Worm (Caenorhabditis elegans) whole organism, young adult: ENCODE results near the gene C16A3.6.

Source experiments
- attf-3 ChIP-seq: fragments of 200-800 bp; sonication (Bioruptor generic); conservative IDR thresholded peaks from 2 replicates; pipeline ENCODE4 v1.3.6; 2022; ENCODE audit warnings: missing genetic modification reagents, missing genetic modification characterization, missing compliant biosample characterization
- him-1 ChIP-seq: sonication (generic microtip); optimal IDR thresholded peaks from 2 replicates; lab custom pipeline; 2016; ENCODE audit warnings: missing genotype, missing genetic modification reagents, missing genetic modification characterization, missing compliant biosample characterization
- mes-4 ChIP-seq: sonication (generic microtip); optimal IDR thresholded peaks from 2 replicates; lab custom pipeline; 2016; ENCODE audit warnings: missing genotype, missing genetic modification characterization, missing compliant biosample characterization
- snpc-4 ChIP-seq, 5 experiments: fragments of 150-350 bp in 1 of 5; sonication (generic microtip) in 4 of 5; optimal IDR thresholded peaks; 2 replicates each; lab custom pipeline; 2014 to 2018; ENCODE audit warnings: missing genetic modification characterization in 5 of 5, missing biosample characterization in 3 of 5, antibody characterized with exemption in 2 of 5, mild to moderate bottlenecking in 2 of 5, missing compliant biosample characterization in 2 of 5, missing genotype in 2 of 5, moderate library complexity in 2 of 5, missing genetic modification reagents in 1 of 5

- TF ChIP-seq him-1 (tag; lab: Kevin White, UChicago) (no peak), mes-4 (no peak), attf-3 (GFP tag; lab: Robert Waterston, UW) (0 out of 2 replicates have a peak, but pooled peaks have one; percentile 19), snpc-4 (GFP tag; optimal IDR thresholded peaks at IDR 0.05; lab: Kevin White, UChicago) (peak; percentile 23), snpc-4 (tag; optimal IDR thresholded peaks at IDR 0.05; lab: Kevin White, UChicago) (peak; percentile 15 to 60 (median 42))
These were observed 4.0 kb upstream of the C16A3.6 start, which contains the start of the genes rps-13 and nfx-1 for ce11 chrIII:6374947-6375415.
